Worm (Caenorhabditis elegans): ENCODE measurements around the gene oac-39.

DNA sequence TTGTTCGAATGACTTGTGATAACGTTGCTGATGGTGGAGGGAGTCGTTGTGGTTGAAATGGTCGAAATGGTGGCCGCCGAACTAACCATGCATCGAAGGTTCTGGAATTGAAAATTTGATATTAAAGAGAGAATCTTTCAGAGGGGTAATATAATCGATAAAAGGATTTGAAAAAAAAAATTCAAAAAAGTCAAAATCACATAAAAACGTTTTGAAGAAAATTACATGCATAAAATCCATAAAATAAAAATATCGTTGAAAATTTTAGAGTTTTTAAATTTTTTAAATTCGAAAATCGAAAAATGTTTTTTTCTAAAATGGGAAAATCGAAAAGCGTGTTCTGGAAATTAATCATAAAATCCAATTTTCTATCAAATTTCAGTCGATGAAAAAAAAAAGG, 30.1 kb upstream of the oac-39 start, which contains the start of gene npr-5:
- TF ChIP-seq hlh-12 (tag; optimal IDR thresholded peaks at IDR 0.05) = no peak
- TF ChIP-seq ama-1 (optimal IDR thresholded peaks at IDR 0.05) = no peak
- no peak for TF ChIP-seq ama-1 (GFP tag; optimal IDR thresholded peaks at IDR 0.05)
- TF ChIP-seq die-1 (tag; optimal IDR thresholded peaks at IDR 0.05) = no peak
